Worm (Caenorhabditis elegans) whole organism, L4 larva: ENCODE measurements around the gene npr-34.

Experiments
- ama-1 ChIP-seq: fragments of 150-350 bp; optimal IDR thresholded peaks from 2 replicates; lab custom pipeline; 2014; ENCODE audit warnings: inconsistent platforms, mixed read lengths
- ceh-28 ChIP-seq: fragments of 150-350 bp; optimal IDR thresholded peaks from 2 replicates; lab custom pipeline; 2014; ENCODE audit warnings: missing biosample characterization, missing genetic modification reagents, missing genetic modification characterization
- dpl-1 ChIP-seq: fragments of 150-350 bp; optimal IDR thresholded peaks from 2 replicates; lab custom pipeline; 2014; ENCODE audit warnings: missing biosample characterization, missing genetic modification reagents, missing genetic modification characterization
- lin-29 ChIP-seq: fragments of 200-800 bp; sonication (Bioruptor generic); IDR thresholded peaks from 2 replicates; pipeline ENCODE4 v1.3.6; 2022; ENCODE audit warnings: missing genetic modification reagents, missing genetic modification characterization, missing compliant biosample characterization
- mdl-1 ChIP-seq, 2 experiments: fragments of 150-350 bp in 1 of 2; sonication (generic microtip) in 1 of 2; optimal IDR thresholded peaks; 2 replicates each; lab custom pipeline; 2014 to 2017; ENCODE audit warnings: missing biosample characterization in 2 of 2, missing genetic modification characterization in 2 of 2
- nhr-11 ChIP-seq: fragments of 150-350 bp; optimal IDR thresholded peaks from 2 replicates; lab custom pipeline; 2014; ENCODE audit warnings: missing biosample characterization, missing genetic modification characterization
- pha-4 ChIP-seq, 2 experiments: fragments of 150-350 bp in 1 of 2; fragments of 200-800 bp in 1 of 2; sonication (Bioruptor generic) in 1 of 2; IDR thresholded peaks in 1 of 2; optimal IDR thresholded peaks in 1 of 2; 2 replicates each; pipeline versions ENCODE4 v1.3.6 to Lab custom; 2014 to 2022; ENCODE audit warnings: missing genetic modification characterization in 2 of 2, missing genetic modification reagents in 2 of 2, missing biosample characterization in 1 of 2, missing compliant biosample characterization in 1 of 2
- rbr-2 ChIP-seq: sonication (generic microtip); optimal IDR thresholded peaks from 2 replicates; lab custom pipeline; 2016; ENCODE audit warnings: missing genotype, missing genetic modification characterization, missing compliant biosample characterization
- tra-1 ChIP-seq: fragments of 200-800 bp; sonication (Bioruptor generic); IDR thresholded peaks from 2 replicates; pipeline ENCODE4 v1.3.6; 2022; ENCODE audit warnings: missing genetic modification reagents, missing genetic modification characterization, missing compliant biosample characterization
- unc-62 ChIP-seq, 3 experiments: fragments of 150-350 bp in 1 of 3; sonication (generic microtip); optimal IDR thresholded peaks in 2 of 3; peaks in 1 of 3; 1 replicate in 1 of 3; 2 replicates in 2 of 3; lab custom pipeline; 2014 to 2017; ENCODE audit warnings: missing biosample characterization in 3 of 3, missing genetic modification characterization in 3 of 3, missing genetic modification reagents in 3 of 3, missing genotype in 1 of 3

- no peak for TF ChIP-seq dpl-1 (GFP tag; lab: Kevin White, UChicago)
- no peak for TF ChIP-seq mdl-1 (tag; optimal IDR thresholded peaks at IDR 0.05; lab: Kevin White, UChicago)
- TF ChIP-seq unc-62 (GFP tag; optimal IDR thresholded peaks at IDR 0.05 in 1 of 2; lab: Kevin White, UChicago) = peak in 1 of 2 experiments; percentile 8
- no peak for TF ChIP-seq unc-62 (tag; optimal IDR thresholded peaks at IDR 0.05; lab: Kevin White, UChicago)
- no peak for TF ChIP-seq pha-4 (GFP tag; IDR thresholded peaks at IDR 0.05; lab: Robert Waterston, UW)
- no peak for TF ChIP-seq pha-4 (tag; optimal IDR thresholded peaks at IDR 0.05; lab: Kevin White, UChicago)
- no peak for TF ChIP-seq nhr-11
- no peak for TF ChIP-seq ama-1 (lab: Kevin White, UChicago)
- no peak for TF ChIP-seq ceh-28
- no peak for TF ChIP-seq rbr-2 (tag; lab: Kevin White, UChicago)
- no peak for TF ChIP-seq lin-29
- TF ChIP-seq tra-1 (GFP tag; lab: Robert Waterston, UW) = no peak
Measured at ce11 chrII:14779851-14780250, 40.8 kb upstream of the npr-34 start.
